Fruit fly (Drosophila melanogaster): ENCODE data around the gene MED1.

DNA sequence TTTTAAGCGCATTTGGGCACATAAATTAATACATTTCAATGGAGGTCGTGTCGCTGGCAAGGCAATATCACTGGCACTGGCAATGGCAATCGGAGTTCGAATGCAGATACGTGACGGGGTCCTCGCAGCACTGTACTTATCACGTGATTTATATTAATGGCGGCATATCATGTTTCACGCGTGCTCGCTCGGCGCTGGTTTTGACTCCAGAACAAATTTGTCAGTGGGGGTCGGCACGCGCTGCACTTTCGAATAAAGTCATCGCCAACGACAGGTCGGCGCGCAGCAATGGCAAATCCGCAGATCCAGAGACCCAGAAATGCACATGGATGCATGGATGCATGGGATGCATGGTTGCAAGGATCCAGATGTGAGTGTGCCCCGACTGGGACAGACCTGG, 43.0 kb downstream of the MED1 start:
- TF ChIP-seq NC2β (GFP tag; optimal IDR thresholded peaks at IDR 0.05) (no peak), E2f2 (GFP tag; IDR thresholded peaks at IDR 0.05) (no peak)
